Fruit fly (Drosophila melanogaster) Kc167 (cell line): ENCODE measurements around the gene cocoon.

Experiments
- Sin3A ChIP-seq: fragments of >200 bp; optimal IDR thresholded peaks from 2 replicates; lab custom pipeline; 2018; ENCODE audit warnings: missing external identifiers
- h ChIP-seq: fragments of >200 bp; optimal IDR thresholded peaks from 3 replicates; lab custom pipeline; 2018; ENCODE audit warnings: missing external identifiers
- psq ChIP-seq: fragments of >200 bp; optimal IDR thresholded peaks from 2 replicates; lab custom pipeline; 2017; ENCODE audit warnings: missing external identifiers

DNA sequence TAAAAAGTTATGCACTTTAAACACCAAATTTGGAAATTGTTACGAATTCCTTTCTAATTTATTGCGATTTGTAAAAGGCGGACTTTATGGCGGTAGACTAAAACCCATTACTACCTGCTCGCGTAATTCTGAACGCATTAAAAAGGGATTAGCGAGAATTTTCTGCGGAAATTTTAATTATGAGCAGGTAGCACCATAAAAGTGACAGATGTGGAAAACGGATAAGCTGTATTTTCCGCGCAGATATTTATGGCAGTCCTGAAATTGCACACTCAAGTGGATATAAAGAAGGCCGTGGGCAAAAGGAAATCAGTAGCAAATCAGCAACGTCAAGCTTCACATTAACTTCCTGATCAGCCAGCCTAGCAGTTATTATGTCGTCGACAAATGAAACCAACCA lies 34.8 kb upstream of the cocoon start, which contains the start of gene Z600:
- TF ChIP-seq Sin3A (lab: Kevin White, UChicago) (no peak), h (lab: Kevin White, UChicago) (no peak), psq (lab: Kevin White, UChicago) (no peak)
